Fruit fly (Drosophila melanogaster) whole organism, embryonic: Measurements from ENCODE around the gene CG32276.

Experiments
- Adf1 ChIP-seq: fragments of 200-800 bp; sonication (Bioruptor generic); IDR thresholded peaks from 2 replicates; pipeline ENCODE4 v1.3.6; 2022; ENCODE audit warnings: missing biosample characterization, missing genetic modification characterization
- Aef1 ChIP-seq: fragments of 200-800 bp; sonication (Bioruptor generic); IDR thresholded peaks from 3 replicates; pipeline ENCODE4 v1.3.6; 2022; ENCODE audit warnings: missing biosample characterization, missing genetic modification characterization
- Awh ChIP-seq: fragments of 200-800 bp; sonication (Bioruptor generic); IDR thresholded peaks from 2 replicates; pipeline ENCODE4, ENCODE4 v1.3.6; 2022; ENCODE audit warnings: missing biosample characterization, missing genetic modification characterization
- CG10267 ChIP-seq: fragments of 200-800 bp; sonication (Bioruptor generic); optimal IDR thresholded peaks from 2 replicates; lab custom pipeline; 2018; ENCODE audit warnings: missing biosample characterization, mild to moderate bottlenecking, missing genetic modification characterization, moderate library complexity
- CG11093 ChIP-seq: fragments of 200-800 bp; sonication (Bioruptor generic); IDR thresholded peaks from 3 replicates; pipeline ENCODE4 v1.3.6; 2022; ENCODE audit warnings: missing biosample characterization, missing genetic modification characterization
- CG12942 ChIP-seq: fragments of 200-800 bp; sonication (Bioruptor generic); optimal IDR thresholded peaks from 3 replicates; lab custom pipeline; 2016; ENCODE audit warnings: missing biosample characterization, missing genetic modification characterization
- CG13296 ChIP-seq: fragments of 200-800 bp; sonication (Bioruptor generic); optimal IDR thresholded peaks from 3 replicates; lab custom pipeline; 2018; ENCODE audit warnings: missing biosample characterization, mild to moderate bottlenecking, missing genetic modification characterization
- CG16813 ChIP-seq: fragments of 200-800 bp; sonication (Bioruptor generic); IDR thresholded peaks from 3 replicates; pipeline ENCODE4 v1.3.6; 2022; ENCODE audit warnings: missing biosample characterization, missing genetic modification characterization; ENCODE audit not compliant: partially characterized antibody
- CG18262 ChIP-seq: fragments of 200-800 bp; optimal IDR thresholded peaks from 3 replicates; lab custom pipeline; 2019; ENCODE audit warnings: missing biosample characterization, mild to moderate bottlenecking, missing genetic modification characterization, moderate library complexity
- CG1832 ChIP-seq: fragments of 200-800 bp; sonication (Bioruptor generic); optimal IDR thresholded peaks from 2 replicates; lab custom pipeline; 2017; ENCODE audit warnings: missing biosample characterization, mild to moderate bottlenecking, missing genetic modification characterization, inconsistent platforms
- CG2678 ChIP-seq: fragments of 200-800 bp; sonication (Bioruptor generic); optimal IDR thresholded peaks from 3 replicates; lab custom pipeline; 2019; ENCODE audit warnings: missing biosample characterization, mild to moderate bottlenecking, missing genetic modification characterization, moderate library complexity
- CG30431 ChIP-seq: fragments of 200-800 bp; sonication (Bioruptor generic); optimal IDR thresholded peaks from 2 replicates; lab custom pipeline; 2017; ENCODE audit warnings: missing biosample characterization, missing genetic modification characterization
- CG34376 ChIP-seq: fragments of 200-800 bp; sonication (Bioruptor generic); optimal IDR thresholded peaks from 2 replicates; lab custom pipeline; 2018; ENCODE audit warnings: missing biosample characterization, mild to moderate bottlenecking, missing genetic modification characterization
- CG5180 ChIP-seq: fragments of 200-800 bp; sonication (Bioruptor generic); optimal IDR thresholded peaks from 3 replicates; lab custom pipeline; 2017; ENCODE audit warnings: missing biosample characterization, missing genetic modification characterization, mild to moderate bottlenecking, moderate library complexity, missing genetic modification reagents
- CG7963 ChIP-seq: fragments of 200-800 bp; sonication (Bioruptor generic); IDR thresholded peaks from 3 replicates; pipeline ENCODE4 v1.3.6; 2022; ENCODE audit warnings: missing biosample characterization, missing genetic modification characterization; ENCODE audit not compliant: partially characterized antibody
- CG9437 ChIP-seq: fragments of 200-800 bp; sonication (Bioruptor generic); optimal IDR thresholded peaks from 2 replicates; lab custom pipeline; 2018; ENCODE audit warnings: missing biosample characterization, mild to moderate bottlenecking, missing genetic modification characterization
- Chrac-16 ChIP-seq: fragments of 200-800 bp; sonication (Bioruptor generic); optimal IDR thresholded peaks from 3 replicates; lab custom pipeline; 2016; ENCODE audit warnings: missing biosample characterization, missing genetic modification characterization
- D19A ChIP-seq: fragments of 200-800 bp; optimal IDR thresholded peaks from 3 replicates; lab custom pipeline; 2019; ENCODE audit warnings: missing biosample characterization, mild to moderate bottlenecking, missing genetic modification characterization, moderate library complexity
- HHEX ChIP-seq: fragments of 200-800 bp; sonication (Bioruptor generic); optimal IDR thresholded peaks from 3 replicates; lab custom pipeline; 2017; ENCODE audit warnings: missing biosample characterization, mild to moderate bottlenecking, missing genetic modification characterization, missing genetic modification reagents
- Pdp1 ChIP-seq, 2 experiments: fragments of 200-800 bp; sonication (Bioruptor generic); optimal IDR thresholded peaks; 3 replicates each; lab custom pipeline; 2016; ENCODE audit warnings: missing biosample characterization in 2 of 2, missing genetic modification characterization in 2 of 2, mild to moderate bottlenecking in 1 of 2, moderate library complexity in 1 of 2
- Rfx ChIP-seq: fragments of 200-800 bp; sonication (Bioruptor generic); IDR thresholded peaks from 2 replicates; pipeline ENCODE4 v1.3.6; 2022; ENCODE audit warnings: missing biosample characterization, missing genetic modification characterization
- Xrp1 ChIP-seq: fragments of 200-800 bp; sonication (Bioruptor generic); IDR thresholded peaks from 2 replicates; pipeline ENCODE4 v1.3.6; 2022; ENCODE audit warnings: missing biosample characterization, missing genetic modification characterization
- ara ChIP-seq: fragments of 200-800 bp; sonication (Bioruptor generic); IDR thresholded peaks from 2 replicates; pipeline ENCODE4 v1.3.6; 2022; ENCODE audit warnings: missing biosample characterization, missing genetic modification characterization
- corto ChIP-seq: fragments of 200-800 bp; sonication (Bioruptor generic); optimal IDR thresholded peaks from 2 replicates; lab custom pipeline; 2016; ENCODE audit warnings: missing biosample characterization, mild to moderate bottlenecking, missing genetic modification characterization, moderate library complexity
- crol ChIP-seq: fragments of 200-800 bp; sonication (Bioruptor generic); IDR thresholded peaks from 2 replicates; pipeline ENCODE4 v1.3.6; 2022; ENCODE audit warnings: missing biosample characterization, missing genetic modification characterization
- da ChIP-seq: fragments of 200-800 bp; sonication (Bioruptor generic); optimal IDR thresholded peaks from 2 replicates; lab custom pipeline; 2016; ENCODE audit warnings: missing biosample characterization, missing genetic modification characterization
- esg ChIP-seq: fragments of 200-800 bp; sonication (Bioruptor generic); conservative IDR thresholded peaks from 2 replicates; pipeline ENCODE4 v1.3.6; 2022; ENCODE audit warnings: missing biosample characterization, missing genetic modification characterization
- fd3F ChIP-seq: fragments of 200-800 bp; sonication (Bioruptor generic); optimal IDR thresholded peaks from 2 replicates; lab custom pipeline; 2018; ENCODE audit warnings: missing biosample characterization, mild to moderate bottlenecking, missing genetic modification characterization, moderate library complexity
- fru ChIP-seq: fragments of >200 bp; optimal IDR thresholded peaks from 2 replicates; lab custom pipeline; 2017
- kah ChIP-seq: fragments of 200-800 bp; sonication (Bioruptor generic); optimal IDR thresholded peaks from 2 replicates; lab custom pipeline; 2018; ENCODE audit warnings: missing biosample characterization, mild to moderate bottlenecking, missing genetic modification characterization
- klu ChIP-seq: fragments of 200-800 bp; sonication (Bioruptor generic); IDR thresholded peaks from 2 replicates; pipeline ENCODE4 v1.3.6; 2022; ENCODE audit warnings: missing biosample characterization, missing genetic modification characterization
- lov ChIP-seq, 2 experiments: fragments of 200-800 bp in 1 of 2; fragments of >200 bp in 1 of 2; sonication (Bioruptor generic) in 1 of 2; IDR thresholded peaks in 1 of 2; optimal IDR thresholded peaks in 1 of 2; 2 replicates in 1 of 2; 3 replicates in 1 of 2; pipeline versions ENCODE4 v1.3.6 to Lab custom; 2017 to 2022; ENCODE audit warnings: missing biosample characterization in 1 of 2, missing genetic modification characterization in 1 of 2
- nom ChIP-seq: fragments of 200-800 bp; sonication (Bioruptor generic); optimal IDR thresholded peaks from 2 replicates; lab custom pipeline; 2017; ENCODE audit warnings: missing biosample characterization, missing genetic modification characterization, mild to moderate bottlenecking, moderate library complexity, missing genetic modification reagents
- pzg ChIP-seq: fragments of 200-800 bp; sonication (Bioruptor generic); optimal IDR thresholded peaks from 3 replicates; lab custom pipeline; 2018; ENCODE audit warnings: missing biosample characterization, mild to moderate bottlenecking, missing genetic modification characterization, moderate library complexity
- sens ChIP-seq: fragments of 200-800 bp; sonication (Bioruptor generic); peaks from one replicate; lab custom pipeline; 2016; ENCODE audit warnings: missing biosample characterization, missing genetic modification characterization
- sima ChIP-seq: fragments of 200-800 bp; sonication (Bioruptor generic); optimal IDR thresholded peaks from 2 replicates; lab custom pipeline; 2016; ENCODE audit warnings: missing biosample characterization, missing genetic modification characterization
- sqz ChIP-seq: fragments of 200-800 bp; sonication (Bioruptor generic); optimal IDR thresholded peaks from 3 replicates; lab custom pipeline; 2018; ENCODE audit warnings: missing biosample characterization, mild to moderate bottlenecking, missing genetic modification characterization
- twi ChIP-seq: fragments of 200-800 bp; optimal IDR thresholded peaks from 2 replicates; lab custom pipeline; 2019; ENCODE audit warnings: missing biosample characterization, mild to moderate bottlenecking, missing genetic modification characterization, moderate library complexity
- vnd ChIP-seq: fragments of 200-800 bp; sonication (Bioruptor generic); IDR thresholded peaks from 3 replicates; pipeline ENCODE4 v1.3.6; 2022; ENCODE audit warnings: missing biosample characterization, missing genetic modification characterization; ENCODE audit not compliant: partially characterized antibody
- zen ChIP-seq: fragments of 200-800 bp; sonication (Bioruptor generic); optimal IDR thresholded peaks from 3 replicates; lab custom pipeline; 2018; ENCODE audit warnings: missing biosample characterization, mild to moderate bottlenecking, missing genetic modification characterization, moderate library complexity
- zfh1 ChIP-seq: fragments of 200-800 bp; sonication (Bioruptor generic); IDR thresholded peaks from 3 replicates; pipeline ENCODE4 v1.3.6; 2022; ENCODE audit warnings: missing biosample characterization, missing genetic modification characterization

The CG32276 gene

dm6 chr3L:3245189-3245588 lies 46.3 kb upstream of the CG32276 start (continued):
- TF ChIP-seq CG11093 (GFP tag; lab: Robert Waterston, UW) (no peak), Rfx (GFP tag; lab: Robert Waterston, UW) (no peak), CG18262 (tag; lab: Kevin White, UChicago) (no peak), zfh1 (GFP tag; lab: Robert Waterston, UW) (no peak), Adf1 (GFP tag; lab: Robert Waterston, UW) (no peak)

- TF ChIP-seq klu (GFP tag; lab: Robert Waterston, UW) (no peak), CG5180 (GFP tag; lab: Kevin White, UChicago) (no peak)
Observed at dm6 chr3L:3244244-3245144, 45.6 kb upstream of the CG32276 start, which contains the start of gene CG12078. Gene CG12078, minus strand, starts transcription at chr3L:3244294.

dm6 chr3L:3242121-3243083 lies 43.6 kb upstream of the CG32276 start:
- no peak for TF ChIP-seq CG12942
- TF ChIP-seq sens (GFP tag; lab: Kevin White, UChicago) = peak; percentile 6
- TF ChIP-seq Awh (GFP tag; lab: Robert Waterston, UW) = no peak
- no peak for TF ChIP-seq CG30431 (GFP tag; lab: Kevin White, UChicago)
- TF ChIP-seq nom (GFP tag; lab: Kevin White, UChicago) = peak; percentile 5
- TF ChIP-seq CG1832 (GFP tag; lab: Kevin White, UChicago) = no peak
- peak; percentile 18 for TF ChIP-seq corto (GFP tag; lab: Kevin White, UChicago)
- no peak for TF ChIP-seq kah
- TF ChIP-seq fru (lab: Kevin White, UChicago) = no peak
- 0 out of 3 replicates have a peak, but pooled peaks have one; percentile 27 for TF ChIP-seq CG16813 (GFP tag; lab: Robert Waterston, UW)
- no peak for TF ChIP-seq CG9437 (GFP tag; lab: Kevin White, UChicago)
- TF ChIP-seq Aef1 (GFP tag; lab: Robert Waterston, UW) = no peak
- TF ChIP-seq Pdp1 (GFP tag; optimal IDR thresholded peaks at IDR 0.05; lab: Kevin White, UChicago) = no peak
- TF ChIP-seq esg (GFP tag; lab: Robert Waterston, UW) = no peak

dm6 chr3L:3241368-3241640 lies 42.5 kb upstream of the CG32276 start:
- TF ChIP-seq sqz (GFP tag; lab: Kevin White, UChicago) (no peak), HHEX (GFP tag; lab: Kevin White, UChicago) (no peak), CG2678 (no peak), CG34376 (GFP tag; lab: Kevin White, UChicago) (no peak), Chrac-16 (GFP tag; lab: Kevin White, UChicago) (no peak), D19A (no peak), crol (peak; percentile 66; the same call in 1 of the 2 replicates), pzg (no peak), Xrp1 (GFP tag; lab: Robert Waterston, UW) (no peak), da (no peak), twi (tag; lab: Kevin White, UChicago) (no peak), ara (GFP tag; lab: Robert Waterston, UW) (no peak), CG13296 (GFP tag; lab: Kevin White, UChicago) (no peak), CG7963 (0 out of 3 replicates have a peak, but pooled peaks have one; percentile 18), lov (optimal IDR thresholded peaks at IDR 0.05; lab: Kevin White, UChicago) (no peak), lov (GFP tag; IDR thresholded peaks at IDR 0.05; lab: Robert Waterston, UW) (no peak), sima (no peak), CG10267 (no peak), vnd (GFP tag; lab: Robert Waterston, UW) (0 out of 3 replicates have a peak, but pooled peaks have one; percentile 16), zen (tag; lab: Kevin White, UChicago) (no peak), fd3F (GFP tag; lab: Kevin White, UChicago) (no peak)
- TF ChIP-seq, all 482 proteins: peak for 3
